Worm (Caenorhabditis elegans): Measurements from ENCODE around the gene rpb-6.

rpb-6 gene

DNA sequence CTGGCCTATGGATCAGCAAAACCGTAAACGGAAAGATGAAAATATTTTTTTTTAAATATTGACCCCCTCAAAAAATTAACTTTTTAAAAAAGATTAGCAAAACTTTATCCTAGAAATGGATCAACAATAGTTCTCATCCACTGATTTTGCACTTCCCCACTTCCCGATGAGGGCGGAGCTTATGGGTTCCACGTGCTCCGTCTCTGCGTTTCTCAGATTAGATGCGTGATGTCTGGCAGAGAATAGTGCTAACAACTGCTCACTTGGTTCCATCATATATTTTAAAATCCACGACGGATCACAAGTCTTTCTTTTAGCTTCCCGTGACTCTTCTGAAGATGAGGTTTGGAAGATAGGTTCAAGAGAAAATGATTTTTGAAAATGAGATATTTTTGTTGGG is 20.8 kb upstream of the rpb-6 start:
- TF ChIP-seq C06A6.2 (GFP tag; conservative IDR thresholded peaks at IDR 0.05) (no peak), K12H6.12 (tag; optimal IDR thresholded peaks at IDR 0.05) (peak; percentile 22)

DNA sequence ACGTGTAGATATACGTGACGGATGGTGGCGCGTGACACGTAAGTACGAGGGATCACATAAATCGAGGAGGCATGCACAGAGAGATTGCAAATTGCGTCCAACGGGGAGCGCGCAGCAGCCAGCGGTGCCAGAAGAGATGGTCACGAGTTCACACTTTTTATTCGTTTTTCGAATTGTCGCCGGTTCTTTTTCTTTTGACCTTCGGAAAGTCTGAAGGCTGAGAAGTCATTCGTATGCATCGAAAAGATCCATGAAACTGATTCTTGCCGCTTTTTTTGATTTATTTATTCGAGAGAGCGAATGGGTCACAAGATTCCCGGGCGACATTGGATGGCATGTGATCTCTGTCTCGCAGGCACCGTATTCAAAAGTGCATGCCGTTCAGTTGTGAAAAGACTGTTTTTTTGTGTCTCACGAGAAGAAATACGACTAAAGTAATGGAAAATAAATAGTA is 20.2 kb upstream of the rpb-6 start:
- TF ChIP-seq attf-3 (GFP tag; conservative IDR thresholded peaks at IDR 0.05), result no peak
- peak; percentile 85 for TF ChIP-seq K11D2.4 (GFP tag; IDR thresholded peaks at IDR 0.05)
- TF ChIP-seq lag-1 (GFP tag; IDR thresholded peaks at IDR 0.05), result no peak
- no peak for TF ChIP-seq unc-130 (GFP tag; optimal IDR thresholded peaks at IDR 0.05)
- no peak for TF ChIP-seq die-1 (tag; optimal IDR thresholded peaks at IDR 0.05)
- TF ChIP-seq zfh-2 (GFP tag; conservative IDR thresholded peaks at IDR 0.05), result peak; percentile 78
- 0 out of 2 replicates have a peak, but pooled peaks have one; percentile 4 for TF ChIP-seq bed-1 (GFP tag; IDR thresholded peaks at IDR 0.05)
- no peak for TF ChIP-seq nhr-90 (tag; optimal IDR thresholded peaks at IDR 0.05)
- peak; percentile 45 for TF ChIP-seq tbp1 (GFP tag; optimal IDR thresholded peaks at IDR 0.05)
- no peak for TF ChIP-seq aptf-3 (GFP tag; IDR thresholded peaks at IDR 0.05)
- no peak for TF ChIP-seq F33H1.4 (GFP tag; IDR thresholded peaks at IDR 0.05)
- peak; percentile 44 for TF ChIP-seq ztf-26 (tag; optimal IDR thresholded peaks at IDR 0.05)
- TF ChIP-seq bed-2 (GFP tag; IDR thresholded peaks at IDR 0.05), result no peak
- TF ChIP-seq athp-1 (tag; optimal IDR thresholded peaks at IDR 0.05), result no peak
- TF ChIP-seq zim-3 (tag; optimal IDR thresholded peaks at IDR 0.05), result no peak
- TF ChIP-seq cebp-1 (GFP tag; IDR thresholded peaks at IDR 0.05), result no peak
- peak; percentile 74 for TF ChIP-seq cebp-1 (tag; optimal IDR thresholded peaks at IDR 0.05)
- peak; percentile 43 for TF ChIP-seq somi-1 (GFP tag; optimal IDR thresholded peaks at IDR 0.05)
- TF ChIP-seq hsf-1 (GFP tag; IDR thresholded peaks at IDR 0.05), result 0 out of 2 replicates have a peak, but pooled peaks have one; percentile 13
- peak; percentile 48 for TF ChIP-seq C06A6.2 (GFP tag; conservative IDR thresholded peaks at IDR 0.05)
- no peak for TF ChIP-seq B0019.2 (GFP tag; conservative IDR thresholded peaks at IDR 0.05)
- TF ChIP-seq egrh-3 (GFP tag; IDR thresholded peaks at IDR 0.05), result no peak
- no peak for TF ChIP-seq ceh-91 (GFP tag; IDR thresholded peaks at IDR 0.05)
- TF ChIP-seq dpl-1 (GFP tag; optimal IDR thresholded peaks at IDR 0.05), result no peak
- TF ChIP-seq repo-1 (tag; optimal IDR thresholded peaks at IDR 0.05), result no peak
- TF ChIP-seq Y53G8AR.9 (GFP tag; conservative IDR thresholded peaks at IDR 0.05), result no peak
- TF ChIP-seq fkh-3 (tag; optimal IDR thresholded peaks at IDR 0.05), result no peak
- no peak for TF ChIP-seq ceh-100 (GFP tag; IDR thresholded peaks at IDR 0.05)
- no peak for TF ChIP-seq F37B4.10 (GFP tag; IDR thresholded peaks at IDR 0.05)
- TF ChIP-seq dox-1 (GFP tag; IDR thresholded peaks at IDR 0.05), result peak; percentile 53; the same call in 1 of the 2 replicates
- TF ChIP-seq nfya-1 (tag; optimal IDR thresholded peaks at IDR 0.05; ENCODE audit: borderline replicate concordance, insufficient read depth), result no peak
- no peak for TF ChIP-seq mes-4 (tag; optimal IDR thresholded peaks at IDR 0.05)
- peak; percentile 4 for TF ChIP-seq lin-40 (tag; optimal IDR thresholded peaks at IDR 0.05)
- no peak for TF ChIP-seq madf-10 (tag; optimal IDR thresholded peaks at IDR 0.05)
- no peak for TF ChIP-seq K12H6.12 (tag; optimal IDR thresholded peaks at IDR 0.05)
- TF ChIP-seq tlf-1 (GFP tag; optimal IDR thresholded peaks at IDR 0.05), result no peak
- TF ChIP-seq ztf-3 (GFP tag; optimal IDR thresholded peaks at IDR 0.05), result no peak
- 0 out of 2 replicates have a peak, but pooled peaks have one; percentile 21 for TF ChIP-seq madf-6 (GFP tag; IDR thresholded peaks at IDR 0.05)
- TF ChIP-seq nfyb-1 (GFP tag; IDR thresholded peaks at IDR 0.05), result 0 out of 2 replicates have a peak, but pooled peaks have one; percentile 50
- no peak for TF ChIP-seq egl-18 (GFP tag; IDR thresholded peaks at IDR 0.05)
- peak; percentile 28; the same call in 1 of the 2 replicates for TF ChIP-seq lin-26 (GFP tag; IDR thresholded peaks at IDR 0.05)
- no peak for TF ChIP-seq efl-1 (GFP tag; optimal IDR thresholded peaks at IDR 0.05)
- no peak for TF ChIP-seq ztf-25 (GFP tag; IDR thresholded peaks at IDR 0.05)
- no peak for TF ChIP-seq T07F8.4 (tag; optimal IDR thresholded peaks at IDR 0.05)
- TF ChIP-seq T26A5.8 (tag; optimal IDR thresholded peaks at IDR 0.05), result no peak
- TF ChIP-seq let-607 (tag; optimal IDR thresholded peaks at IDR 0.05), result no peak
- peak; percentile 39; the same call in 1 of the 2 replicates for TF ChIP-seq mcd-1 (GFP tag; IDR thresholded peaks at IDR 0.05)

Data from whole organism, young adult.